Fruit fly (Drosophila melanogaster): ENCODE data around the gene hay.

Gene hay

DNA sequence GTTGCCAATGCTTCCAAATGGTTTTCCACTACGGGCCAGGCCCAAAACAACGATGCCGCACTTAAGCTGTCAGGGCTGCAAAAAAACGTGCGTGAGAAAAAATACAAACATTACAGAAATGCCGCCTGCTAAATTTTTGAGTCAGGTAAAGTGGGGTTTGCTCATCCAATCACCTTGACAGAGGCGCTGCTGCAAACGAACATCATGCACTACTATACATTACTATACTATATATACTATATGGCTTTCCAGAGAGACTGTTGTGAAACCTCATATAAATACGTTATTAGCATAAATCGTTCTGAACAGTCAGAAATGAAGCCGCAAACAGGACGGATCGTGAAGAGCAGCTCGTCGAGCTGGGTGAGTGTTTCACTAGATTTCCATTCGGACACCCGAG, 12.3 kb downstream of the hay start, which contains the start of gene CG14153:
Gene CG14153, plus strand, starts transcription at position 301 of the 400 bp plus-strand sequence.
- TF ChIP-seq Crg-1 (GFP tag; optimal IDR thresholded peaks at IDR 0.05) (no peak), CG12768 (GFP tag; optimal IDR thresholded peaks at IDR 0.05) (no peak), cic (GFP tag; optimal IDR thresholded peaks at IDR 0.05) (no peak)

dm6 chr3L:10645965-10646364, 15.1 kb downstream of the hay start:
- TF ChIP-seq CG12768 (GFP tag; optimal IDR thresholded peaks at IDR 0.05) (no peak), cic (GFP tag; optimal IDR thresholded peaks at IDR 0.05) (no peak), CG14711 (tag; optimal IDR thresholded peaks at IDR 0.05) (no peak), ovo (GFP tag; optimal IDR thresholded peaks at IDR 0.05) (no peak), toe (GFP tag; optimal IDR thresholded peaks at IDR 0.05) (no peak), cnc (optimal IDR thresholded peaks at IDR 0.05) (no peak), Clk (GFP tag; optimal IDR thresholded peaks at IDR 0.05) (no peak), Hr96 (GFP tag; optimal IDR thresholded peaks at IDR 0.05) (no peak), CG1620 (GFP tag; optimal IDR thresholded peaks at IDR 0.05) (no peak), CG5204 (GFP tag; optimal IDR thresholded peaks at IDR 0.05) (no peak), CG7101 (tag; optimal IDR thresholded peaks at IDR 0.05) (no peak)

dm6 chr3L:10647158-10647557, 16.3 kb downstream of the hay start:
- TF ChIP-seq pad (GFP tag; optimal IDR thresholded peaks at IDR 0.05) (no peak), CG1620 (GFP tag; optimal IDR thresholded peaks at IDR 0.05) (no peak), CG7045 (GFP tag; optimal IDR thresholded peaks at IDR 0.05) (no peak), cic (GFP tag; optimal IDR thresholded peaks at IDR 0.05) (no peak), CG5204 (GFP tag; optimal IDR thresholded peaks at IDR 0.05) (no peak), Mnt (GFP tag; optimal IDR thresholded peaks at IDR 0.05) (no peak)

- TF ChIP-seq pad (GFP tag; optimal IDR thresholded peaks at IDR 0.05) (no peak), CG5204 (GFP tag; optimal IDR thresholded peaks at IDR 0.05) (no peak), CG7045 (GFP tag; optimal IDR thresholded peaks at IDR 0.05) (no peak), CG33017 (tag; optimal IDR thresholded peaks at IDR 0.05) (no peak), CG12768 (GFP tag; optimal IDR thresholded peaks at IDR 0.05) (no peak), toe (GFP tag; optimal IDR thresholded peaks at IDR 0.05) (no peak), CG7101 (tag; optimal IDR thresholded peaks at IDR 0.05) (no peak), CG11617 (GFP tag; optimal IDR thresholded peaks at IDR 0.05) (no peak), tj (GFP tag; optimal IDR thresholded peaks at IDR 0.05) (no peak), Crg-1 (GFP tag; optimal IDR thresholded peaks at IDR 0.05) (no peak), Hr96 (GFP tag; optimal IDR thresholded peaks at IDR 0.05) (no peak), CG14711 (tag; optimal IDR thresholded peaks at IDR 0.05) (no peak), bab1 (GFP tag; optimal IDR thresholded peaks at IDR 0.05) (no peak), Mnt (GFP tag; optimal IDR thresholded peaks at IDR 0.05) (no peak), kay (GFP tag; ENCODE audit: borderline replicate concordance) (no peak), CG1620 (GFP tag; optimal IDR thresholded peaks at IDR 0.05) (no peak), cic (GFP tag; optimal IDR thresholded peaks at IDR 0.05) (no peak), cnc (optimal IDR thresholded peaks at IDR 0.05) (no peak), Clk (GFP tag; optimal IDR thresholded peaks at IDR 0.05) (no peak)
Observed at dm6 chr3L:10648431-10648830, 17.6 kb downstream of the hay start.

dm6 chr3L:10651271-10651670, 20.4 kb downstream of the hay start:
- TF ChIP-seq Clk (GFP tag; optimal IDR thresholded peaks at IDR 0.05): no peak
- TF ChIP-seq Crg-1 (GFP tag; optimal IDR thresholded peaks at IDR 0.05): no peak
- peak; percentile 95 for TF ChIP-seq tj (GFP tag; optimal IDR thresholded peaks at IDR 0.05)

DNA sequence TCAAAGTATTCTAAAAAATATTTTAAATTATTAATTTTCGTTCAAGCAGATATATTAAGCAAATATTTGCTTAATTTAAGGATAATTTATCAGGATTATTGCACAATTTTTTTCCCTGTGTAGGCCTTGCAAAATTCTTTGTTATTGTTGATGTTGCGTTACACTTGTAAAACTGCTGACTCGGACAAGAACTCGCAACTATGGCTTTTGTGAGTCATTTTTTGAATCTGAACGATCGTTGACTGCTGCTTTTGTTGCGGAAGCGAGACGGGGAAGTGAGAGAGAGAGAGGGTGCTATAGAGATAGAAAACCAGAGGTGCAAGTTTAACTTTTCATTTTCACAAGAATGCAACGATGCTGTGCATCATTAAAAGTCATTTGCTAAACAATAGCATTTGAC, 21.6 kb downstream of the hay start:
- TF ChIP-seq CG7045 (GFP tag; optimal IDR thresholded peaks at IDR 0.05) (no peak), tj (GFP tag; optimal IDR thresholded peaks at IDR 0.05) (peak; percentile 75)

DNA sequence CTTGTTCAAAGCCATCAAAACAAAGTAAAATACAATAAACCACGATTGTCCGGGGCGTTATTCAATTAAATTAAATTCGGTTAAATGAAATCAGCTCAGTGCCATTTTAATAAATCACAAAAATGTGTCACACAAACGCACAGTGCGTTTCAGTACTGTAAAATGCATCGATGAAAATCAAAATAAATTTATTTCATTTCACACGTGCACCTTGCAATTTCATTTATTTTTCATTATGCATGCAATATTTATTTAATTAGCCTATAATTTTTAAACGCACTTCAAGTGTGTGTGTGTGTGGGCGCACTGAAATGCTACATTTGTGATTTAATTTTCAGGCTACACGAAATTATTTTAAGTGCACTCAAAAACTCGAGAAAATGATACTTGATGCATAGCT, 23.6 kb downstream of the hay start:
- no peak for TF ChIP-seq Mnt (GFP tag; optimal IDR thresholded peaks at IDR 0.05)
- peak; percentile 70 for TF ChIP-seq kay (GFP tag; ENCODE audit: borderline replicate concordance)
- no peak for TF ChIP-seq pad (GFP tag; optimal IDR thresholded peaks at IDR 0.05)
- no peak for TF ChIP-seq CG12768 (GFP tag; optimal IDR thresholded peaks at IDR 0.05)
- no peak for TF ChIP-seq Hr96 (GFP tag; optimal IDR thresholded peaks at IDR 0.05)
- no peak for TF ChIP-seq CG33017 (tag; optimal IDR thresholded peaks at IDR 0.05)
- no peak for TF ChIP-seq CG14711 (tag; optimal IDR thresholded peaks at IDR 0.05)
- TF ChIP-seq cic (GFP tag; optimal IDR thresholded peaks at IDR 0.05): no peak

- TF ChIP-seq cnc (optimal IDR thresholded peaks at IDR 0.05) (no peak), toe (GFP tag; optimal IDR thresholded peaks at IDR 0.05) (no peak), CG1620 (GFP tag; optimal IDR thresholded peaks at IDR 0.05) (no peak), CG14711 (tag; optimal IDR thresholded peaks at IDR 0.05) (no peak), kay (GFP tag; ENCODE audit: borderline replicate concordance) (peak; percentile 85), ovo (GFP tag; optimal IDR thresholded peaks at IDR 0.05) (peak; percentile 41), CG5204 (GFP tag; optimal IDR thresholded peaks at IDR 0.05) (no peak), Crg-1 (GFP tag; optimal IDR thresholded peaks at IDR 0.05) (peak; percentile 53), pad (GFP tag; optimal IDR thresholded peaks at IDR 0.05) (no peak), CG7101 (tag; optimal IDR thresholded peaks at IDR 0.05) (peak; percentile 39), CG7045 (GFP tag; optimal IDR thresholded peaks at IDR 0.05) (peak; percentile 30), CG12768 (GFP tag; optimal IDR thresholded peaks at IDR 0.05) (no peak), bab1 (GFP tag; optimal IDR thresholded peaks at IDR 0.05) (no peak), CG33017 (tag; optimal IDR thresholded peaks at IDR 0.05) (no peak), cic (GFP tag; optimal IDR thresholded peaks at IDR 0.05) (peak; percentile 22), Clk (GFP tag; optimal IDR thresholded peaks at IDR 0.05) (no peak), tj (GFP tag; optimal IDR thresholded peaks at IDR 0.05) (no peak), CG11617 (GFP tag; optimal IDR thresholded peaks at IDR 0.05) (no peak), Hr96 (GFP tag; optimal IDR thresholded peaks at IDR 0.05) (no peak), Mnt (GFP tag; optimal IDR thresholded peaks at IDR 0.05) (peak; percentile 48)
Observed at dm6 chr3L:10656451-10657198, 25.7 kb downstream of the hay start.

Measured in whole organism, adult.